Worm (Caenorhabditis elegans) whole organism, mixed stage, embryonic: Measurements from ENCODE around the gene D1054.3.

Experiments
- M03D4.4 ChIP-seq: sonication (generic microtip); optimal IDR thresholded peaks from 2 replicates; lab custom pipeline; 2017; ENCODE audit warnings: mild to moderate bottlenecking, missing genetic modification characterization, missing compliant biosample characterization
- bed-3 ChIP-seq: fragments of 200-800 bp; sonication (Bioruptor generic); optimal IDR thresholded peaks from 3 replicates; lab custom pipeline; 2018; ENCODE audit warnings: mild to moderate bottlenecking, missing genetic modification characterization, moderate library complexity, missing compliant biosample characterization
- blmp-1 ChIP-seq: fragments of 150-350 bp; optimal IDR thresholded peaks from 2 replicates; lab custom pipeline; 2014; ENCODE audit warnings: missing biosample characterization, missing genetic modification characterization
- ceh-43 ChIP-seq: fragments of 200-800 bp; sonication (Bioruptor generic); optimal IDR thresholded peaks from 2 replicates; lab custom pipeline; 2018; ENCODE audit warnings: mild to moderate bottlenecking, missing genetic modification characterization, moderate library complexity, missing compliant biosample characterization
- ces-1 ChIP-seq: fragments of 150-350 bp; optimal IDR thresholded peaks from 2 replicates; lab custom pipeline; 2014; ENCODE audit warnings: missing biosample characterization, missing genetic modification reagents, missing genetic modification characterization
- cnd-1 ChIP-seq: fragments of 200-800 bp; sonication (Bioruptor generic); optimal IDR thresholded peaks from 2 replicates; lab custom pipeline; 2018; ENCODE audit warnings: mild to moderate bottlenecking, missing genetic modification characterization, missing compliant biosample characterization
- elt-1 ChIP-seq: sonication (generic microtip); optimal IDR thresholded peaks from 2 replicates; lab custom pipeline; 2017; ENCODE audit warnings: missing genetic modification characterization, mild to moderate bottlenecking, missing compliant biosample characterization, antibody characterized with exemption, moderate library complexity, borderline replicate concordance; ENCODE audit not compliant: insufficient read depth
- elt-3 ChIP-seq: fragments of 150-350 bp; optimal IDR thresholded peaks from 2 replicates; lab custom pipeline; 2014; ENCODE audit warnings: missing biosample characterization, missing genetic modification characterization
- ham-2 ChIP-seq: fragments of 200-800 bp; sonication (Bioruptor generic); optimal IDR thresholded peaks from 2 replicates; lab custom pipeline; 2018; ENCODE audit warnings: mild to moderate bottlenecking, missing genetic modification characterization, missing compliant biosample characterization
- hlh-1 ChIP-seq: fragments of 150-350 bp; optimal IDR thresholded peaks from 2 replicates; lab custom pipeline; 2014; ENCODE audit warnings: missing biosample characterization, missing genetic modification reagents, missing genetic modification characterization
- lin-13 ChIP-seq: fragments of 150-350 bp; optimal IDR thresholded peaks from 2 replicates; lab custom pipeline; 2014; ENCODE audit warnings: missing biosample characterization, missing genetic modification characterization
- lsy-2 ChIP-seq: fragments of 150-350 bp; optimal IDR thresholded peaks from 2 replicates; lab custom pipeline; 2014; ENCODE audit warnings: missing biosample characterization, missing genetic modification characterization
- mab-5 ChIP-seq: fragments of 150-350 bp; optimal IDR thresholded peaks from 2 replicates; lab custom pipeline; 2014; ENCODE audit warnings: missing biosample characterization, missing genetic modification characterization
- mep-1 ChIP-seq: fragments of 150-350 bp; optimal IDR thresholded peaks from 2 replicates; lab custom pipeline; 2017; ENCODE audit warnings: missing biosample characterization, missing genetic modification reagents, missing genetic modification characterization, inconsistent platforms
- mls-2 ChIP-seq: sonication (generic microtip); optimal IDR thresholded peaks from 2 replicates; lab custom pipeline; 2016; ENCODE audit warnings: mild to moderate bottlenecking, missing genetic modification characterization, moderate library complexity, missing compliant biosample characterization
- nhr-12 ChIP-seq: fragments of 150-350 bp; optimal IDR thresholded peaks from 2 replicates; lab custom pipeline; 2014; ENCODE audit warnings: missing biosample characterization, missing genetic modification characterization
- nhr-2 ChIP-seq: fragments of 150-350 bp; optimal IDR thresholded peaks from 2 replicates; lab custom pipeline; 2014; ENCODE audit warnings: missing biosample characterization, missing genetic modification characterization
- nhr-237 ChIP-seq: fragments of 150-350 bp; optimal IDR thresholded peaks from 2 replicates; lab custom pipeline; 2014; ENCODE audit warnings: missing biosample characterization, missing genetic modification characterization
- nhr-28 ChIP-seq: fragments of 150-350 bp; optimal IDR thresholded peaks from 2 replicates; lab custom pipeline; 2014; ENCODE audit warnings: missing biosample characterization, missing genetic modification characterization
- nhr-76 ChIP-seq: sonication (generic microtip); optimal IDR thresholded peaks from 2 replicates; lab custom pipeline; 2017; ENCODE audit warnings: missing biosample characterization, missing genetic modification characterization
- pha-4 ChIP-seq: fragments of 150-350 bp; optimal IDR thresholded peaks from 2 replicates; lab custom pipeline; 2018; ENCODE audit warnings: missing biosample characterization, missing genetic modification reagents, missing genetic modification characterization
- sem-2 ChIP-seq: fragments of 200-800 bp; sonication (Bioruptor generic); optimal IDR thresholded peaks from 2 replicates; lab custom pipeline; 2018; ENCODE audit warnings: mild to moderate bottlenecking, missing genetic modification characterization, missing compliant biosample characterization
- snpc-4 ChIP-seq: fragments of 150-350 bp; optimal IDR thresholded peaks from 2 replicates; lab custom pipeline; 2014; ENCODE audit warnings: missing biosample characterization, missing genetic modification characterization
- sptf-1 ChIP-seq: sonication (generic microtip); optimal IDR thresholded peaks from 2 replicates; lab custom pipeline; 2017; ENCODE audit warnings: mild to moderate bottlenecking, missing genetic modification characterization, moderate library complexity, missing compliant biosample characterization
- tbx-8 ChIP-seq: fragments of 200-800 bp; sonication (Bioruptor generic); optimal IDR thresholded peaks from 2 replicates; lab custom pipeline; 2018; ENCODE audit warnings: mild to moderate bottlenecking, missing genetic modification characterization, moderate library complexity, missing compliant biosample characterization
- unc-62 ChIP-seq: fragments of 150-350 bp; optimal IDR thresholded peaks from 2 replicates; lab custom pipeline; 2014; ENCODE audit warnings: missing biosample characterization, missing genetic modification reagents, missing genetic modification characterization
- zip-8 ChIP-seq: fragments of 150-350 bp; optimal IDR thresholded peaks from 2 replicates; lab custom pipeline; 2014; ENCODE audit warnings: missing biosample characterization, missing genetic modification characterization
- ztf-11 ChIP-seq: fragments of 150-350 bp; optimal IDR thresholded peaks from 2 replicates; lab custom pipeline; 2014; ENCODE audit warnings: missing biosample characterization, missing genetic modification characterization

D1054.3 gene

DNA sequence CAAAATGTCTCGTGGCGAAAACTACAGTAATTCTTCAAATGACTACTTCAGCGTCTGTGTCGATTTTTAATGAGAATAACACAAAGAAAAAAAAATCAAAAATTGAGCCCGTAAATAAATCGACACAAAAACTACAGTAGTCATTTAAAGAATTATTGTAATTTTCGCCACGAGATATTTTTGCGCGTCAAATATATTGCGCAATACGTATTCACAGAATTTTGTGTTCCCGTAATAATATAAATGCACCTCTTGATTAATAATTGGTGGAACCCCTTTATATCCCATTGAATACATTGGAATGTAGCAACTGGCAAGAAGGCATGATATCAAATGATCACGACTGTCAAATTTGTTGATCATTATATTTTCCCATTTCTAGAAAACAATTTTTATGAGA lies 2.4 kb upstream of the D1054.3 start:
- TF ChIP-seq nhr-237 (tag; lab: Kevin White, UChicago) = no peak
- no peak for TF ChIP-seq nhr-76 (tag; lab: Kevin White, UChicago)
- TF ChIP-seq sem-2 (GFP tag; lab: Kevin White, UChicago) = no peak
- peak; percentile 94 for TF ChIP-seq zip-8
- TF ChIP-seq mab-5 (tag; lab: Kevin White, UChicago) = no peak

- TF ChIP-seq blmp-1 = no peak
- TF ChIP-seq ces-1 (GFP tag; lab: Kevin White, UChicago) = peak; percentile 85
- no peak for TF ChIP-seq nhr-2 (tag; lab: Kevin White, UChicago)
- TF ChIP-seq bed-3 (GFP tag; lab: Kevin White, UChicago) = no peak
- TF ChIP-seq nhr-12 (tag; lab: Kevin White, UChicago) = no peak
- no peak for TF ChIP-seq M03D4.4 (tag; lab: Kevin White, UChicago)
- peak; percentile 15 for TF ChIP-seq mep-1 (tag; lab: Kevin White, UChicago)
- no peak for TF ChIP-seq unc-62 (GFP tag; lab: Kevin White, UChicago)
- no peak for TF ChIP-seq tbx-8 (GFP tag; lab: Kevin White, UChicago)
Measured at ce11 chrV:10770026-10770425, 1.2 kb upstream of the D1054.3 start, which contains the start of the genes D1054.1 and pas-2. D1054.1 (minus strand) TSS chrV:10770217. pas-2 (plus strand) TSS chrV:10770368.

DNA sequence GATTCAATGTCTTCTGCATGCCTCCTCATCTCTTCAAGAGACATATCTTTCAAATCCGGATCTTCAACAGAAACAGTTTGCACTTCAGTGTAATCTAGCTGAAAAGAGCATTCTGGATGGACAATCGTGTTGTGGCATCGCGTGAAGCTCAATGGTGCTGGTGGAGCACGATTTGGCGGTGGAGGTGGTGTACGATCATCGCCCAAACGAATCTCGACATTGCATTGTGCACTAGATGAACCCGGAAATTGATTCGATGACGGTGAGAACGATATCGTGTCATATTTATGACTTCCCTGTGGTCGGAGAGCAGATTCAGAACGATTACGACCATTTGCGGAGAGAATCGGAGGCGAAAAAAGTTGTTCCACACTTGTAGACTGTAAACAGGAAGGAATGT lies 2.0 kb downstream of the D1054.3 start:
- TF ChIP-seq zip-8 = no peak
- TF ChIP-seq elt-3 (tag; lab: Kevin White, UChicago) = no peak
- no peak for TF ChIP-seq ztf-11 (tag; lab: Kevin White, UChicago)
- TF ChIP-seq snpc-4 = no peak
- TF ChIP-seq tbx-8 (GFP tag; lab: Kevin White, UChicago) = no peak
- TF ChIP-seq nhr-12 (tag; lab: Kevin White, UChicago) = no peak
- TF ChIP-seq pha-4 (tag; lab: Kevin White, UChicago) = no peak
- no peak for TF ChIP-seq hlh-1 (tag; lab: Kevin White, UChicago)
- no peak for TF ChIP-seq cnd-1 (tag; lab: Kevin White, UChicago)
- TF ChIP-seq ham-2 (GFP tag; lab: Kevin White, UChicago) = no peak

DNA sequence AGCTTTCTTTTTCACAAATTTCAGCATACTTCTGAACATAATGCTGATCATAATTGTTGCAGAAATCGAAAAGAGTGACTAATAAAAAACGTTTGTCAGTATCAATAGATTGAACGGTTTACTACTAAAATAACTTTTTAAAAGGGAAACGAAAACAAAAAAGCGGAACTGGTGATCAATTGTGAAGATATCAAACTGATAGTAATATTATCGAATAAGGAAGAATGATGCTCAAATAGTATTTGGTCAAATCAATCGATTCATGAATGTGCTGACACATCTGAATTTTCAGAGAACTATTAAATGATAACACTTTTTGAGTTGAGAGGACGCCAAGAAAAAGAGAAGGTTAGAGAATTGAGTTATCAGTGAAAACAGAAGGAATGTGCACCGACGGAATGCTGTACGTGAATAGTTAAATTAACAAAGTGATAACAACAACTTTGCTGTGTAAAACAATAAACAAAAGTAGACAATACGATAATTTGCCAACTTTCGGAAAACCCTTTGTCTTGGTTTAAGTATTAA lies 5.3 kb downstream of the D1054.3 start, which contains the start of gene D1054.5:
Gene D1054.5, minus strand, starts transcription at position 51 of the 528 bp plus-strand sequence.
- TF ChIP-seq lin-13 (tag; lab: Kevin White, UChicago) (no peak), mls-2 (tag; lab: Kevin White, UChicago) (no peak), sem-2 (GFP tag; lab: Kevin White, UChicago) (no peak), mep-1 (tag; lab: Kevin White, UChicago) (no peak), ceh-43 (GFP tag; lab: Kevin White, UChicago) (no peak), unc-62 (GFP tag; lab: Kevin White, UChicago) (no peak), elt-1 (no peak), nhr-2 (tag; lab: Kevin White, UChicago) (no peak), ztf-11 (tag; lab: Kevin White, UChicago) (no peak), mab-5 (tag; lab: Kevin White, UChicago) (no peak), hlh-1 (tag; lab: Kevin White, UChicago) (no peak)

DNA sequence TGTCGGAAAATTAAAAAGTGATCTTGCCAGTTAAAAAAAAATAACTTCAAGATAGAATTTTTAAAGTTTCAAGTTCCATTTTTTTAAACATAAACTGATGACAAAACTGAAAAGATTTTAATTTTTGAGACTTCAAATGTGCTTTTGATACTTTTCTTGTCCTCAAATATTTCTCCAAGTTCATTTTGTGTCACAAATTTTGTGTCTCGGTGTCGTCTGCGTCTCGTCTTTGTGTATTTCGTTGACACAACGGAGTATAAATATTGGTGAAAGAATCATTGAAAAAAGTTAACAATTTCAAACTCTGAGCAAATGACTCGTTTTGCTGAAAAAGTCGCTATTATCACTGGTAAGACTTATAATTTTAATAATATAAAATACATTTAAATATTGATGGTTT lies 12.8 kb downstream of the D1054.3 start, which contains the start of gene D1054.8:
Gene D1054.8, plus strand, starts transcription at position 301 of the 400 bp plus-strand sequence.
- TF ChIP-seq unc-62 (GFP tag; lab: Kevin White, UChicago) (no peak), M03D4.4 (tag; lab: Kevin White, UChicago) (no peak)

DNA sequence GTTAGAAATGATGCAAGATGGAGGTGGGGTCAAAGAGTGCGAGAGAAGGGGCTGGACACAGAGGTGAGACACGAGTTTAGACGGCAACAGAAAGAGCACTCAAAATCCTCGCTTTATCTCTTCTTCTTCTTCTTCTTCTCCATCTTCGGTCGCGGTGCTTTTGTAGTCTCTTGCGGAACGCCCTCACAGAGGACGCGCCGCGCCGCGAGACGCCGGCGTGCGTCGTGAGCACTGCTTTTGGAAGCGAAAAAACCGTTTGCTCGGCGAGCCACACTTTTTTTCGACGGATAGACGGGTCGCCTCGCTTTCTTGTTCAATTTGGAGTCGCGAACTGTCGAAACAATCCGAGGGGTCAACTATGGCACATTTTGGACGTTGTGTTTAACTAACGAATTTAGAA lies 19.7 kb downstream of the D1054.3 start, which contains the start of gene D1054.9:
Gene D1054.9, minus strand, starts transcription at position 137 of the 400 bp plus-strand sequence.
- no peak for TF ChIP-seq ceh-43 (GFP tag; lab: Kevin White, UChicago)
- no peak for TF ChIP-seq mab-5 (tag; lab: Kevin White, UChicago)
- TF ChIP-seq lsy-2 (tag; lab: Kevin White, UChicago) = no peak
- no peak for TF ChIP-seq mep-1 (tag; lab: Kevin White, UChicago)
- TF ChIP-seq nhr-76 (tag; lab: Kevin White, UChicago) = no peak
- TF ChIP-seq nhr-28 (tag; lab: Kevin White, UChicago) = no peak
- TF ChIP-seq sptf-1 (tag; lab: Kevin White, UChicago) = no peak
- TF ChIP-seq, all 35 proteins: peak for 0
